Fruit fly (Drosophila melanogaster) whole organism, embryonic: ENCODE data around the gene CG31948.
A peak's percentile ranks its signal among the peaks of the same experiment; 100 is the strongest.

Experiments
- Awh ChIP-seq: fragments of 200-800 bp; sonication (Bioruptor generic); IDR thresholded peaks from 2 replicates; pipeline ENCODE4, ENCODE4 v1.3.6; 2022; ENCODE audit warnings: missing biosample characterization, missing genetic modification characterization
- Bgb ChIP-seq: fragments of 200-800 bp; sonication (Bioruptor generic); IDR thresholded peaks from 2 replicates; pipeline ENCODE4 v1.3.6; 2022; ENCODE audit warnings: missing biosample characterization, missing genetic modification characterization; ENCODE audit not compliant: partially characterized antibody
- Blimp-1 ChIP-seq: fragments of 200-800 bp; sonication (Bioruptor generic); optimal IDR thresholded peaks from 3 replicates; lab custom pipeline; 2018; ENCODE audit warnings: missing biosample characterization, missing genetic modification characterization, mild to moderate bottlenecking, moderate library complexity, missing genetic modification reagents
- CG11456 ChIP-seq: fragments of 200-800 bp; sonication (Bioruptor generic); IDR thresholded peaks from 3 replicates; pipeline ENCODE4 v1.3.6; 2022; ENCODE audit warnings: missing biosample characterization, missing genetic modification characterization
- CG11723 ChIP-seq: fragments of 200-800 bp; sonication (Bioruptor generic); optimal IDR thresholded peaks from 2 replicates; lab custom pipeline; 2017; ENCODE audit warnings: missing biosample characterization, mild to moderate bottlenecking, missing genetic modification characterization
- CG1233 ChIP-seq: fragments of 200-800 bp; sonication (Bioruptor generic); optimal IDR thresholded peaks from 4 replicates; lab custom pipeline; 2018; ENCODE audit warnings: missing biosample characterization, mild to moderate bottlenecking, missing genetic modification characterization
- CG13123 ChIP-seq: fragments of 200-800 bp; sonication (Bioruptor generic); optimal IDR thresholded peaks from 2 replicates; lab custom pipeline; 2016; ENCODE audit warnings: missing biosample characterization, missing genetic modification characterization
- CG13296 ChIP-seq: fragments of 200-800 bp; sonication (Bioruptor generic); optimal IDR thresholded peaks from 3 replicates; lab custom pipeline; 2018; ENCODE audit warnings: missing biosample characterization, mild to moderate bottlenecking, missing genetic modification characterization
- CG13424 ChIP-seq: fragments of 200-800 bp; sonication (Bioruptor generic); optimal IDR thresholded peaks from 2 replicates; lab custom pipeline; 2019; ENCODE audit warnings: missing biosample characterization, mild to moderate bottlenecking, missing genetic modification characterization, moderate library complexity
- CG13775 ChIP-seq: fragments of 200-800 bp; sonication (Bioruptor generic); optimal IDR thresholded peaks from 3 replicates; lab custom pipeline; 2017; ENCODE audit warnings: missing biosample characterization, mild to moderate bottlenecking, missing genetic modification characterization
- CG14014 ChIP-seq: fragments of 200-800 bp; sonication (Bioruptor generic); IDR thresholded peaks from 2 replicates; pipeline ENCODE4 v1.3.6; 2022; ENCODE audit warnings: missing biosample characterization, missing genetic modification characterization
- CG14710 ChIP-seq: fragments of 200-800 bp; sonication (Bioruptor generic); optimal IDR thresholded peaks from 3 replicates; lab custom pipeline; 2019; ENCODE audit warnings: missing biosample characterization, mild to moderate bottlenecking, missing genetic modification characterization, moderate library complexity
- CG14860 ChIP-seq: fragments of 200-800 bp; sonication (Bioruptor generic); IDR thresholded peaks from 3 replicates; pipeline ENCODE4 v1.3.6; 2022; ENCODE audit warnings: missing biosample characterization, missing genetic modification characterization; ENCODE audit not compliant: partially characterized antibody
- CG17359 ChIP-seq: fragments of 200-800 bp; sonication (Bioruptor generic); optimal IDR thresholded peaks from 3 replicates; lab custom pipeline; 2018; ENCODE audit warnings: missing biosample characterization, mild to moderate bottlenecking, missing genetic modification characterization, moderate library complexity
- CG17568 ChIP-seq: fragments of 200-800 bp; sonication (Bioruptor generic); optimal IDR thresholded peaks from 2 replicates; lab custom pipeline; 2018; ENCODE audit warnings: missing biosample characterization, mild to moderate bottlenecking, missing genetic modification characterization, moderate library complexity
- CG17612 ChIP-seq: fragments of 200-800 bp; sonication (Bioruptor generic); IDR thresholded peaks from 2 replicates; pipeline ENCODE4 v1.3.6; 2022; ENCODE audit warnings: missing biosample characterization, missing genetic modification characterization
- CG18011 ChIP-seq: fragments of 200-800 bp; sonication (Bioruptor generic); optimal IDR thresholded peaks from 2 replicates; lab custom pipeline; 2017; ENCODE audit warnings: missing biosample characterization, missing genetic modification characterization, mild to moderate bottlenecking, moderate library complexity, missing genotype
- CG3407 ChIP-seq: fragments of 200-800 bp; sonication (Bioruptor generic); optimal IDR thresholded peaks from 2 replicates; lab custom pipeline; 2018; ENCODE audit warnings: missing biosample characterization, mild to moderate bottlenecking, missing genetic modification characterization
- CG4360 ChIP-seq: fragments of 200-800 bp; sonication (Bioruptor generic); IDR thresholded peaks from 2 replicates; pipeline ENCODE4 v1.3.6; 2022; ENCODE audit warnings: missing biosample characterization, missing genetic modification characterization
- CG4617 ChIP-seq: fragments of 200-800 bp; sonication (Bioruptor generic); optimal IDR thresholded peaks from 3 replicates; lab custom pipeline; 2016; ENCODE audit warnings: missing biosample characterization, missing genetic modification characterization, borderline replicate concordance
- CG9727 ChIP-seq: fragments of 200-800 bp; sonication (Bioruptor generic); optimal IDR thresholded peaks from 3 replicates; lab custom pipeline; 2017; ENCODE audit warnings: missing biosample characterization, mild to moderate bottlenecking, missing genetic modification characterization
- CG9932 ChIP-seq: fragments of 200-800 bp; sonication (Bioruptor generic); IDR thresholded peaks from 2 replicates; pipeline ENCODE4 v1.3.6; 2022; ENCODE audit warnings: missing biosample characterization, missing genetic modification characterization
- CHES-1-like ChIP-seq: fragments of 200-800 bp; sonication (Bioruptor generic); optimal IDR thresholded peaks from 2 replicates; lab custom pipeline; 2016; ENCODE audit warnings: missing biosample characterization, missing genetic modification characterization
- Dfd ChIP-seq, 2 experiments: fragments of >200 bp; optimal IDR thresholded peaks; 2 replicates each; lab custom pipeline; 2017; ENCODE audit warnings: missing biosample characterization in 2 of 2, missing genetic modification characterization in 2 of 2
- H15 ChIP-seq: fragments of 200-800 bp; sonication (Bioruptor generic); IDR thresholded peaks from 3 replicates; pipeline ENCODE4 v1.3.6; 2022; ENCODE audit warnings: missing biosample characterization, missing genetic modification characterization
- MESR4 ChIP-seq: fragments of 200-800 bp; sonication (Bioruptor generic); optimal IDR thresholded peaks from 2 replicates; lab custom pipeline; 2018; ENCODE audit warnings: missing biosample characterization, mild to moderate bottlenecking, missing genetic modification characterization, moderate library complexity
- Mrtf ChIP-seq: fragments of 200-800 bp; sonication (Bioruptor generic); IDR thresholded peaks from 3 replicates; pipeline ENCODE4 v1.3.6; 2022; ENCODE audit warnings: missing biosample characterization, missing genetic modification characterization
- Rfx ChIP-seq: fragments of 200-800 bp; sonication (Bioruptor generic); IDR thresholded peaks from 2 replicates; pipeline ENCODE4 v1.3.6; 2022; ENCODE audit warnings: missing biosample characterization, missing genetic modification characterization
- ara ChIP-seq: fragments of 200-800 bp; sonication (Bioruptor generic); IDR thresholded peaks from 2 replicates; pipeline ENCODE4 v1.3.6; 2022; ENCODE audit warnings: missing biosample characterization, missing genetic modification characterization
- ash1 ChIP-seq: fragments of 200-800 bp; sonication (Bioruptor generic); optimal IDR thresholded peaks from 2 replicates; lab custom pipeline; 2018; ENCODE audit warnings: missing biosample characterization, mild to moderate bottlenecking, missing genetic modification characterization
- dmrt99B ChIP-seq: fragments of 200-800 bp; sonication (Bioruptor generic); optimal IDR thresholded peaks from 2 replicates; lab custom pipeline; 2018; ENCODE audit warnings: missing biosample characterization, mild to moderate bottlenecking, missing genetic modification characterization, moderate library complexity
- ems ChIP-seq: fragments of 200-800 bp; sonication (Bioruptor generic); optimal IDR thresholded peaks from 3 replicates; lab custom pipeline; 2016; ENCODE audit warnings: missing biosample characterization, missing genetic modification characterization
- esg ChIP-seq: fragments of 200-800 bp; sonication (Bioruptor generic); conservative IDR thresholded peaks from 2 replicates; pipeline ENCODE4 v1.3.6; 2022; ENCODE audit warnings: missing biosample characterization, missing genetic modification characterization
- gcm ChIP-seq: fragments of 200-800 bp; sonication (Bioruptor generic); optimal IDR thresholded peaks from 2 replicates; lab custom pipeline; 2019; ENCODE audit warnings: missing biosample characterization, mild to moderate bottlenecking, missing genetic modification characterization, moderate library complexity
- grn ChIP-seq: fragments of 200-800 bp; sonication (Bioruptor generic); optimal IDR thresholded peaks from 3 replicates; lab custom pipeline; 2017; ENCODE audit warnings: missing biosample characterization, missing genetic modification characterization
- ind ChIP-seq: fragments of 200-800 bp; sonication (Bioruptor generic); optimal IDR thresholded peaks from 3 replicates; lab custom pipeline; 2016; ENCODE audit warnings: missing biosample characterization, missing genetic modification characterization
- jing ChIP-seq: fragments of 200-800 bp; sonication (Bioruptor generic); optimal IDR thresholded peaks from 2 replicates; lab custom pipeline; 2018; ENCODE audit warnings: missing biosample characterization, mild to moderate bottlenecking, missing genetic modification characterization
- kay ChIP-seq: fragments of 200-800 bp; sonication (Bioruptor generic); optimal IDR thresholded peaks from 2 replicates; lab custom pipeline; 2016; ENCODE audit warnings: missing biosample characterization, missing genetic modification characterization
- lov ChIP-seq, 2 experiments: fragments of 200-800 bp in 1 of 2; fragments of >200 bp in 1 of 2; sonication (Bioruptor generic) in 1 of 2; IDR thresholded peaks in 1 of 2; optimal IDR thresholded peaks in 1 of 2; 2 replicates in 1 of 2; 3 replicates in 1 of 2; pipeline versions ENCODE4 v1.3.6 to Lab custom; 2017 to 2022; ENCODE audit warnings: missing biosample characterization in 1 of 2, missing genetic modification characterization in 1 of 2
- onecut ChIP-seq: fragments of 200-800 bp; sonication (Bioruptor generic); IDR thresholded peaks from 2 replicates; pipeline ENCODE4 v1.3.6; 2022; ENCODE audit warnings: missing biosample characterization, missing genetic modification characterization
- otp ChIP-seq: fragments of 200-800 bp; sonication (Bioruptor generic); IDR thresholded peaks from 3 replicates; pipeline ENCODE4, ENCODE4 v1.3.6; 2022; ENCODE audit warnings: missing biosample characterization, missing genetic modification characterization
- peb ChIP-seq: fragments of 200-800 bp; sonication (Bioruptor generic); IDR thresholded peaks from 2 replicates; pipeline ENCODE4 v1.3.6; 2022; ENCODE audit warnings: missing biosample characterization, missing genetic modification characterization
- pfk ChIP-seq: fragments of 200-800 bp; sonication (Bioruptor generic); optimal IDR thresholded peaks from 2 replicates; lab custom pipeline; 2018; ENCODE audit warnings: missing biosample characterization, mild to moderate bottlenecking, missing genetic modification characterization, moderate library complexity
- pho ChIP-seq: fragments of 200-800 bp; sonication (Bioruptor generic); optimal IDR thresholded peaks from 2 replicates; lab custom pipeline; 2016; ENCODE audit warnings: missing biosample characterization, missing genetic modification characterization
- pita ChIP-seq: fragments of 200-800 bp; sonication (Bioruptor generic); optimal IDR thresholded peaks from 2 replicates; lab custom pipeline; 2017; ENCODE audit warnings: missing biosample characterization, mild to moderate bottlenecking, missing genetic modification characterization
- scrt ChIP-seq: fragments of 200-800 bp; sonication (Bioruptor generic); optimal IDR thresholded peaks from 2 replicates; lab custom pipeline; 2018; ENCODE audit warnings: missing biosample characterization, mild to moderate bottlenecking, missing genetic modification characterization, moderate library complexity
- sens-2 ChIP-seq: fragments of 200-800 bp; sonication (Bioruptor generic); IDR thresholded peaks from 2 replicates; pipeline ENCODE4 v1.3.6; 2022; ENCODE audit warnings: missing biosample characterization, missing genetic modification characterization
- sisA ChIP-seq: fragments of 200-800 bp; sonication (Bioruptor generic); IDR thresholded peaks from 2 replicates; pipeline ENCODE4 v1.3.6; 2022; ENCODE audit warnings: missing biosample characterization, missing genetic modification characterization
- tio ChIP-seq: fragments of 200-800 bp; sonication (Bioruptor generic); optimal IDR thresholded peaks from 2 replicates; lab custom pipeline; 2017; ENCODE audit warnings: missing biosample characterization, missing genetic modification characterization, inconsistent platforms
- yki ChIP-seq: fragments of >200 bp; optimal IDR thresholded peaks from 3 replicates; lab custom pipeline; 2018
- zen2 ChIP-seq: fragments of 200-800 bp; sonication (Bioruptor generic); IDR thresholded peaks from 3 replicates; pipeline ENCODE4 v1.3.6; 2022; ENCODE audit warnings: missing biosample characterization, missing genetic modification characterization; ENCODE audit not compliant: partially characterized antibody

CG31948 gene

DNA sequence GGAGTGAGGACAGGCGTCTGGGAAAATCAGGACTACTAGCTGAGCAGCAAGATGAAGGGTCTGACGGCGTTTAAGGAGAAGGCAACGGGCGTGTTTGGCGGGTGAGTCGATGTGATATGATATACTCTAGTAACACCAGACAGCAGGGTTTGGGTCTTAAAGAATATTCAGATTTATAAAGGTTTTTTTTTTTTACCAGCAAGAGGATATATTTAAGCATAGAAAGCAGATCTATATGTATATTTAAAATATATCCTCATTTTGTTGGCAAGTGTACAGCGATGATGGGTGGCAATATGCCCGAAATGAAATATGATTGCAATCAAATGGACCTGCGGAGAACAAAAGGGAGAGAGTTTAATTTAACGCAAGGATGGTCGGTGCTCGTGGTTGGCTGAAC lies 14.3 kb downstream of the CG31948 start (continued):
- TF ChIP-seq Dfd (GFP tag; optimal IDR thresholded peaks at IDR 0.05; lab: Kevin White, UChicago), result no peak
- TF ChIP-seq CG17612 (GFP tag; lab: Robert Waterston, UW), result no peak
- TF ChIP-seq CG4617 (GFP tag; lab: Kevin White, UChicago), result no peak
- TF ChIP-seq onecut (GFP tag; lab: Robert Waterston, UW), result no peak
- TF ChIP-seq jing, result no peak
- peak; percentile 36 for TF ChIP-seq dmrt99B (tag; lab: Kevin White, UChicago)
- TF ChIP-seq sens-2 (GFP tag; lab: Robert Waterston, UW), result no peak
- peak; percentile 45; the same call in 1 of the 2 replicates for TF ChIP-seq Awh (GFP tag; lab: Robert Waterston, UW)
- no peak for TF ChIP-seq gcm
- no peak for TF ChIP-seq pfk (GFP tag; lab: Kevin White, UChicago)
- TF ChIP-seq otp (GFP tag; lab: Robert Waterston, UW), result 0 out of 3 replicates have a peak, but pooled peaks have one; percentile 31
- TF ChIP-seq Rfx (GFP tag; lab: Robert Waterston, UW), result peak; percentile 35; the same call in 1 of the 2 replicates
- TF ChIP-seq H15 (GFP tag; lab: Robert Waterston, UW), result 0 out of 3 replicates have a peak, but pooled peaks have one; percentile 43
- no peak for TF ChIP-seq yki (lab: Kevin White, UChicago)
- TF ChIP-seq tio (GFP tag; lab: Kevin White, UChicago), result no peak
- TF ChIP-seq grn (GFP tag; lab: Kevin White, UChicago), result no peak
- no peak for TF ChIP-seq CG18011
- TF ChIP-seq CG13775, result no peak
- no peak for TF ChIP-seq MESR4 (GFP tag; lab: Kevin White, UChicago)
- TF ChIP-seq ind (GFP tag; lab: Kevin White, UChicago), result peak; percentile 15
- no peak for TF ChIP-seq Blimp-1 (GFP tag; lab: Kevin White, UChicago)
- TF ChIP-seq CG13424 (tag; lab: Kevin White, UChicago), result peak; percentile 27
- peak; percentile 43; the same call in 1 of the 2 replicates for TF ChIP-seq esg (GFP tag; lab: Robert Waterston, UW)
- no peak for TF ChIP-seq CG1233 (GFP tag; lab: Kevin White, UChicago)
- TF ChIP-seq CG14860 (GFP tag; lab: Robert Waterston, UW), result no peak
- TF ChIP-seq CG11723, result no peak
- no peak for TF ChIP-seq Mrtf (GFP tag; lab: Robert Waterston, UW)
- TF ChIP-seq zen2, result no peak
- no peak for TF ChIP-seq ash1 (GFP tag; lab: Kevin White, UChicago)
- no peak for TF ChIP-seq pho
- no peak for TF ChIP-seq CG13123 (GFP tag; lab: Kevin White, UChicago)
- TF ChIP-seq kay (GFP tag; lab: Kevin White, UChicago), result no peak
- no peak for TF ChIP-seq ems (GFP tag; lab: Kevin White, UChicago)
- no peak for TF ChIP-seq peb (GFP tag; lab: Robert Waterston, UW)
- 0 out of 2 replicates have a peak, but pooled peaks have one; percentile 38 for TF ChIP-seq ara
- no peak for TF ChIP-seq lov (optimal IDR thresholded peaks at IDR 0.05; lab: Kevin White, UChicago)
- peak; percentile 57; the same call in 1 of the 3 replicates for TF ChIP-seq lov (GFP tag; IDR thresholded peaks at IDR 0.05; lab: Robert Waterston, UW)
- no peak for TF ChIP-seq CG13296 (GFP tag; lab: Kevin White, UChicago)
- peak; percentile 36 for TF ChIP-seq CG17359 (tag; lab: Kevin White, UChicago)
- no peak for TF ChIP-seq CG9932
- TF ChIP-seq CG14014 (GFP tag; lab: Robert Waterston, UW), result no peak
- no peak for TF ChIP-seq CG17568 (GFP tag; lab: Kevin White, UChicago)
- no peak for TF ChIP-seq CHES-1-like (GFP tag; lab: Kevin White, UChicago)
- TF ChIP-seq scrt (GFP tag; lab: Kevin White, UChicago), result no peak
- TF ChIP-seq sisA, result 0 out of 2 replicates have a peak, but pooled peaks have one; percentile 26
- no peak for TF ChIP-seq CG11456 (GFP tag; lab: Robert Waterston, UW)
- TF ChIP-seq CG9727 (GFP tag; lab: Kevin White, UChicago), result no peak
- no peak for TF ChIP-seq CG14710 (tag; lab: Kevin White, UChicago)
- no peak for TF ChIP-seq Bgb (GFP tag; lab: Robert Waterston, UW)
- TF ChIP-seq pita, result no peak
- TF ChIP-seq CG3407 (GFP tag; lab: Kevin White, UChicago), result no peak
- no peak for TF ChIP-seq CG4360 (GFP tag; lab: Robert Waterston, UW)
